Fruit fly (Drosophila melanogaster) whole organism, wandering third instar larva: ENCODE data around the gene MED31.

Source experiments
- Abd-B ChIP-seq: fragments of >200 bp; optimal IDR thresholded peaks from 2 replicates; lab custom pipeline; 2017; ENCODE audit warnings: missing biosample characterization, missing genetic modification characterization
- CG32264 ChIP-seq: fragments of 200-800 bp; sonication (Bioruptor generic); optimal IDR thresholded peaks from 2 replicates; lab custom pipeline; 2016; ENCODE audit warnings: missing biosample characterization, missing genetic modification characterization
- CG9705 ChIP-seq: fragments of 200-800 bp; sonication (Bioruptor generic); optimal IDR thresholded peaks from 2 replicates; lab custom pipeline; 2018; ENCODE audit warnings: missing biosample characterization, mild to moderate bottlenecking, missing genetic modification characterization
- CrebA ChIP-seq: fragments of 200-800 bp; sonication (Bioruptor generic); optimal IDR thresholded peaks from 2 replicates; lab custom pipeline; 2016; ENCODE audit warnings: missing biosample characterization, mild to moderate bottlenecking, missing genetic modification characterization, borderline replicate concordance
- Dfd ChIP-seq: fragments of >200 bp; optimal IDR thresholded peaks from 2 replicates; lab custom pipeline; 2017; ENCODE audit warnings: missing biosample characterization, missing genetic modification characterization
- Dif ChIP-seq: fragments of 200-275, 200-300 bp; sonication (Bioruptor generic); optimal IDR thresholded peaks from 2 replicates; lab custom pipeline; 2018; ENCODE audit warnings: missing biosample characterization, missing genetic modification characterization; ENCODE audit not compliant: partially characterized antibody
- GATAd ChIP-seq: sonication (Bioruptor generic); optimal IDR thresholded peaks from 2 replicates; lab custom pipeline; 2016; ENCODE audit warnings: missing biosample characterization, missing genetic modification characterization
- HLH106 ChIP-seq: fragments of 200-800 bp; optimal IDR thresholded peaks from 3 replicates; lab custom pipeline; 2019; ENCODE audit warnings: missing biosample characterization, mild to moderate bottlenecking, missing genetic modification characterization, moderate library complexity
- Hnf4 ChIP-seq: fragments of 200-800 bp; sonication (Bioruptor generic); optimal IDR thresholded peaks from 2 replicates; lab custom pipeline; 2016; ENCODE audit warnings: missing biosample characterization, mild to moderate bottlenecking, missing genetic modification characterization
- Hr78 ChIP-seq: fragments of >200 bp; optimal IDR thresholded peaks from 2 replicates; lab custom pipeline; 2017; ENCODE audit warnings: missing biosample characterization, missing genetic modification characterization
- Hr83 ChIP-seq: fragments of 200-300 bp; sonication (Bioruptor generic); optimal IDR thresholded peaks from 2 replicates; lab custom pipeline; 2016; ENCODE audit warnings: missing biosample characterization, mild to moderate bottlenecking, missing genetic modification characterization, moderate library complexity; ENCODE audit not compliant: poor library complexity, severe bottlenecking
- Jra ChIP-seq: sonication (Bioruptor generic); optimal IDR thresholded peaks from 2 replicates; lab custom pipeline; 2016; ENCODE audit warnings: missing biosample characterization, missing genetic modification characterization
- Mio ChIP-seq: sonication (Bioruptor generic); optimal IDR thresholded peaks from 2 replicates; lab custom pipeline; 2016; ENCODE audit warnings: missing biosample characterization, missing genetic modification characterization
- Myc ChIP-seq: fragments of >200 bp; optimal IDR thresholded peaks from 2 replicates; lab custom pipeline; 2017
- N ChIP-seq: fragments of >200 bp; optimal IDR thresholded peaks from 2 replicates; lab custom pipeline; 2018; ENCODE audit warnings: missing biosample characterization, missing external identifiers, missing genetic modification characterization
- OdsH ChIP-seq: fragments of 200-800 bp; sonication (Bioruptor generic); optimal IDR thresholded peaks from 2 replicates; lab custom pipeline; 2016; ENCODE audit warnings: missing biosample characterization, mild to moderate bottlenecking, missing genetic modification characterization
- Rel ChIP-seq, 2 experiments: fragments of 200-800 bp; sonication (Bioruptor generic) in 1 of 2; optimal IDR thresholded peaks; 2 replicates in 1 of 2; 3 replicates in 1 of 2; lab custom pipeline; 2016 to 2019; ENCODE audit warnings: mild to moderate bottlenecking in 2 of 2, missing biosample characterization in 2 of 2, missing genetic modification characterization in 2 of 2, moderate library complexity in 1 of 2
- Sp1 ChIP-seq: fragments of 200-800 bp; sonication (Bioruptor generic); optimal IDR thresholded peaks from 3 replicates; lab custom pipeline; 2019; ENCODE audit warnings: missing biosample characterization, mild to moderate bottlenecking, missing genetic modification characterization, moderate library complexity
- Vsx2 ChIP-seq: fragments of 200-300, 225-300 bp; sonication (Bioruptor generic); optimal IDR thresholded peaks from 2 replicates; lab custom pipeline; 2018; ENCODE audit warnings: missing biosample characterization, missing genetic modification characterization; ENCODE audit not compliant: partially characterized antibody
- br ChIP-seq: fragments of 200-800 bp; sonication (Bioruptor generic); optimal IDR thresholded peaks from 2 replicates; lab custom pipeline; 2016; ENCODE audit warnings: missing biosample characterization, missing genetic modification characterization
- brk ChIP-seq: fragments of 200-800 bp; sonication (Bioruptor generic); optimal IDR thresholded peaks from 2 replicates; lab custom pipeline; 2016; ENCODE audit warnings: missing biosample characterization, mild to moderate bottlenecking, missing genetic modification characterization
- dl ChIP-seq, 2 experiments: fragments of 175-275, 200-275 bp in 1 of 2; fragments of 200-275 bp in 1 of 2; sonication (Bioruptor generic); optimal IDR thresholded peaks; lab custom pipeline; 2018; ENCODE audit warnings: mild to moderate bottlenecking in 2 of 2, missing biosample characterization in 2 of 2, missing genetic modification characterization in 2 of 2, moderate library complexity in 2 of 2; ENCODE audit not compliant: partially characterized antibody in 2 of 2, insufficient read depth in 1 of 2
- dmrt93B ChIP-seq: fragments of 200-800 bp; sonication (Bioruptor generic); optimal IDR thresholded peaks from 2 replicates; lab custom pipeline; 2018; ENCODE audit warnings: missing biosample characterization, mild to moderate bottlenecking, missing genetic modification characterization
- dsf ChIP-seq: sonication (Bioruptor generic); optimal IDR thresholded peaks from 2 replicates; lab custom pipeline; 2016; ENCODE audit warnings: missing biosample characterization, missing genetic modification characterization, borderline replicate concordance
- ey ChIP-seq: fragments of 200-800 bp; sonication (Bioruptor generic); optimal IDR thresholded peaks from 2 replicates; lab custom pipeline; 2016; ENCODE audit warnings: missing biosample characterization, missing genetic modification characterization
- foxo ChIP-seq, 2 experiments: fragments of 200-800 bp; sonication (Bioruptor generic); optimal IDR thresholded peaks; 2 replicates in 1 of 2; 3 replicates in 1 of 2; lab custom pipeline; 2016 to 2017; ENCODE audit warnings: missing biosample characterization in 2 of 2, missing genetic modification characterization in 2 of 2
- fru ChIP-seq: fragments of 200-800 bp; sonication (Bioruptor generic); optimal IDR thresholded peaks from 3 replicates; lab custom pipeline; 2016; ENCODE audit warnings: missing biosample characterization, mild to moderate bottlenecking, missing genetic modification characterization
- h ChIP-seq: fragments of 200-800 bp; sonication (Bioruptor generic); optimal IDR thresholded peaks from 3 replicates; lab custom pipeline; 2016; ENCODE audit warnings: missing biosample characterization, mild to moderate bottlenecking, missing genetic modification characterization
- jim ChIP-seq: fragments of 175-275, 200-325 bp; sonication (Bioruptor generic); optimal IDR thresholded peaks from 2 replicates; lab custom pipeline; 2016; ENCODE audit warnings: missing biosample characterization, mild to moderate bottlenecking, missing genetic modification characterization
- lola ChIP-seq: fragments of >200 bp; optimal IDR thresholded peaks from 2 replicates; lab custom pipeline; 2017; ENCODE audit warnings: missing biosample characterization, missing genetic modification characterization
- pan ChIP-seq: fragments of >200 bp; optimal IDR thresholded peaks from 2 replicates; lab custom pipeline; 2017
- psq ChIP-seq: fragments of 200-800 bp; sonication (Bioruptor generic); optimal IDR thresholded peaks from 3 replicates; lab custom pipeline; 2017; ENCODE audit warnings: missing biosample characterization, mild to moderate bottlenecking, missing genetic modification characterization, moderate library complexity
- rgr ChIP-seq: fragments of 200-800 bp; sonication (Bioruptor generic); optimal IDR thresholded peaks from 3 replicates; lab custom pipeline; 2016; ENCODE audit warnings: missing biosample characterization, mild to moderate bottlenecking, missing genetic modification characterization
- sage ChIP-seq: fragments of 200-800 bp; sonication (Bioruptor generic); optimal IDR thresholded peaks from 2 replicates; lab custom pipeline; 2016; ENCODE audit warnings: missing biosample characterization, mild to moderate bottlenecking, missing genetic modification characterization
- sv ChIP-seq: fragments of 200-800 bp; sonication (Bioruptor generic); optimal IDR thresholded peaks from 3 replicates; lab custom pipeline; 2016; ENCODE audit warnings: missing biosample characterization, missing genetic modification characterization
- tai ChIP-seq: sonication (Bioruptor generic); optimal IDR thresholded peaks from 2 replicates; lab custom pipeline; 2016; ENCODE audit warnings: missing biosample characterization, missing genetic modification characterization
- usp ChIP-seq: fragments of >200 bp; optimal IDR thresholded peaks from 2 replicates; lab custom pipeline; 2017; ENCODE audit warnings: missing biosample characterization, missing genetic modification characterization
- woc ChIP-seq: sonication (Bioruptor generic); optimal IDR thresholded peaks from 2 replicates; lab custom pipeline; 2016; ENCODE audit warnings: missing biosample characterization, mild to moderate bottlenecking, missing genetic modification characterization

MED31 gene

DNA sequence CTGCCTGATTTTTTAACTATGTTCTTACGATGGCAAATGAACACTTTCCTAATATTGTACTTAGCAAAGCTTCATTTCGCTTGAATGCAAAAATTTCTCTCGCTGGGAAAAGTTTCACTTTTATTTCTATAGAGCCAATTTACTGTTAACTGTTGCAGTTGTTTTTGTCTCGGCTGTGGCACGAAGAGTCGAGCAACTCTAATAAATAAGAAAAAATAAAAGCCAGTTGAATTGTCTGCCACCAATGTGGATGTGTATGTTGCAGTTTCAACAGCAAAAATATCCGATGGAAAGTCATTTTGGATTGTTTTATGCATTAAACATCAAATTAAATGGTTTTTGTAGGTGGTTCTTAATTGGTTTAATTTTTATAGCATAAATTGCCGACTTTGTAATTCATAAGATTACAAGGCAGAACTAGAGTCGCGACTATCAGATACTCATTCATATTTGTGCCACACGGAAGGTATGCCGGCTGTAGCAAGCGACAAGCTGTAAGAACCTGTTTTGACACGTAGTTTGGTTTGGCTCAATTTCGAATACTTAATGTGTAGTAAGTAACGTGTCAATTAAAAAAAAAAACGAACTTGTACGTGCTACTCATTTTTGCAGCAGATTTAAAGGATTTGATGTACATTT lies 24.4 kb downstream of the MED31 start:
- no peak for TF ChIP-seq foxo (GFP tag; optimal IDR thresholded peaks at IDR 0.05; lab: Kevin White, UChicago)
- no peak for TF ChIP-seq Vsx2
- no peak for TF ChIP-seq CG32264 (GFP tag; lab: Kevin White, UChicago)
- TF ChIP-seq dsf (GFP tag; lab: Kevin White, UChicago) = no peak
- TF ChIP-seq rgr = no peak
- TF ChIP-seq usp (GFP tag; lab: Kevin White, UChicago) = no peak

DNA sequence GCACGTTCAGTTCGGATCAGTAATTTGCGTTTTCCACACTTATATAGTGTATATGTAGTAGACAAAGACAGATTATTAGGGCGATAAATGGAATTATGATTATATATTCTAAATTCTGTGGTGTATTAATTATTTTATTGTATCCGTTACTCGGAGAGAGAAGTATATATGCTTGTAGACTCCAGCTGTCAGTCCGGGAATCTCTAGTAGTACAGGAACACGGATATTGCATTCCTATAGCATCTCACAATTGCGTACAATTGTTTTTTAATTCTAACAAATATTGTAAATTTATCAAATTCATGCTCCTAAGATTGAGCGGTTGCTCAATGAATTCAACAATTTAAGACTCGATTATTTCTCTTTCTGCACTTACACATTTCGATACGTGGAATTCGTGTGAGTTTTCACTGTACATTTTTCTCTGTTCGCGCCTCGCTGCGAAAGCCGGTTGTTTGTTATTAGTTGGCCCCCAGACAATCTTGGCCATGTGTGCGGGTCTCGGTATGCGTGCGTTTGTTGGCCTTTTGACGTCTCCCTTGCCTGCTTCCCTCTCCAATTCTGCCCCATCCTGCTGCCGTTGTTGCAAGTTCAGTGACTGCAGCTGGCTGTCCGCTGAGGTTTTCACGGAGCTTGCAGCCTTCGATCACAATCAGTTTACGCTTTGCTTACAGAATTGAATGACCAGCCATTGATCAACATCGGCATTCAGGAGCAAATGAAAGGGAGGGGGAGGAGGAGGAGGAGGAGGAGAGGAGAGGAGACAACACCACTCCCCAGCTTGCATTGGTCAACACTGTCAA lies 25.8 kb downstream of the MED31 start:
- TF ChIP-seq N (no peak), Jra (GFP tag; lab: Kevin White, UChicago) (no peak), woc (GFP tag; lab: Kevin White, UChicago) (peak; percentile 62), sv (no peak), Mio (GFP tag; lab: Kevin White, UChicago) (no peak), rgr (peak; percentile 33), Hr78 (GFP tag; lab: Kevin White, UChicago) (no peak), fru (peak; percentile 43), sage (GFP tag; lab: Kevin White, UChicago) (peak; percentile 0), CG32264 (GFP tag; lab: Kevin White, UChicago) (no peak), Hnf4 (GFP tag; lab: Kevin White, UChicago) (peak; percentile 35), dmrt93B (GFP tag; lab: Kevin White, UChicago) (peak; percentile 42), Rel (GFP tag; optimal IDR thresholded peaks at IDR 0.05; lab: Kevin White, UChicago) (no peak), Rel (tag; optimal IDR thresholded peaks at IDR 0.05; lab: Kevin White, UChicago) (no peak), Dif (GFP tag; lab: Kevin White, UChicago) (no peak), h (peak; percentile 47), HLH106 (tag; lab: Kevin White, UChicago) (peak; percentile 63), tai (GFP tag; lab: Kevin White, UChicago) (peak; percentile 56), foxo (GFP tag; optimal IDR thresholded peaks at IDR 0.05; lab: Kevin White, UChicago) (peak in 1 of 2 experiments; percentile 53), jim (GFP tag; lab: Kevin White, UChicago) (no peak), Vsx2 (no peak), br (GFP tag; lab: Kevin White, UChicago) (peak; percentile 38), usp (GFP tag; lab: Kevin White, UChicago) (no peak), dsf (GFP tag; lab: Kevin White, UChicago) (no peak), brk (GFP tag; lab: Kevin White, UChicago) (no peak), ey (GFP tag; lab: Kevin White, UChicago) (peak; percentile 60), psq (peak; percentile 60), Hr83 (GFP tag; lab: Kevin White, UChicago) (no peak), GATAd (GFP tag; lab: Kevin White, UChicago) (no peak), CG9705 (GFP tag; lab: Kevin White, UChicago) (peak; percentile 15), Abd-B (GFP tag; lab: Kevin White, UChicago) (no peak), lola (GFP tag; lab: Kevin White, UChicago) (no peak), pan (lab: Kevin White, UChicago) (no peak), OdsH (GFP tag; lab: Kevin White, UChicago) (peak; percentile 38), CrebA (no peak), Sp1 (GFP tag; lab: Kevin White, UChicago) (peak; percentile 68), dl (GFP tag; optimal IDR thresholded peaks at IDR 0.05; lab: Kevin White, UChicago; ENCODE audit: insufficient read depth in 1 of 2, partially characterized antibody in 2 of 2) (peak in 1 of 2 experiments; percentile 24), Myc (no peak), Dfd (GFP tag; lab: Kevin White, UChicago) (no peak)
